Worm (Caenorhabditis elegans) whole organism, early embryonic: ENCODE measurements around the gene snu-23.

ENCODE experiments used
- B0310.2 ChIP-seq: sonication (generic microtip); optimal IDR thresholded peaks from 2 replicates; lab custom pipeline; 2016; ENCODE audit warnings: mild to moderate bottlenecking, missing genetic modification characterization, missing compliant biosample characterization
- F13C5.2 ChIP-seq: sonication (generic microtip); optimal IDR thresholded peaks from 2 replicates; lab custom pipeline; 2017; ENCODE audit warnings: mild to moderate bottlenecking, missing genetic modification characterization, inconsistent platforms, missing compliant biosample characterization
- aly-1 ChIP-seq: sonication (generic microtip); optimal IDR thresholded peaks from 2 replicates; lab custom pipeline; 2016; ENCODE audit warnings: missing genetic modification characterization, missing compliant biosample characterization
- ama-1 ChIP-seq: fragments of 150-350 bp; optimal IDR thresholded peaks from 2 replicates; lab custom pipeline; 2014
- ceh-13 ChIP-seq: fragments of 200-800 bp; sonication (Bioruptor generic); optimal IDR thresholded peaks from 2 replicates; lab custom pipeline; 2018; ENCODE audit warnings: mild to moderate bottlenecking, missing genetic modification characterization, missing compliant biosample characterization
- ceh-36 ChIP-seq: sonication (generic microtip); optimal IDR thresholded peaks from 2 replicates; lab custom pipeline; 2016; ENCODE audit warnings: missing genetic modification characterization, inconsistent platforms, missing compliant biosample characterization
- ets-7 ChIP-seq: sonication (generic microtip); optimal IDR thresholded peaks from 2 replicates; lab custom pipeline; 2016; ENCODE audit warnings: missing genotype, missing genetic modification characterization, missing compliant biosample characterization
- flt-1 ChIP-seq: fragments of 200-800 bp; sonication (Bioruptor generic); IDR thresholded peaks from 2 replicates; pipeline ENCODE4 v1.3.6; 2022; ENCODE audit warnings: missing genetic modification characterization, missing compliant biosample characterization
- hmbx-1 ChIP-seq: sonication (generic microtip); optimal IDR thresholded peaks from 2 replicates; lab custom pipeline; 2016; ENCODE audit warnings: mild to moderate bottlenecking, missing genetic modification characterization, missing compliant biosample characterization
- hmg-4 ChIP-seq: fragments of 200-800 bp; sonication (Bioruptor generic); optimal IDR thresholded peaks from 2 replicates; lab custom pipeline; 2018; ENCODE audit warnings: mild to moderate bottlenecking, missing genetic modification characterization, missing compliant biosample characterization
- hnd-1 ChIP-seq: sonication (generic microtip); optimal IDR thresholded peaks from 2 replicates; lab custom pipeline; 2016; ENCODE audit warnings: missing genetic modification characterization, missing compliant biosample characterization
- pes-1 ChIP-seq: fragments of 200-800 bp; sonication (Bioruptor generic); IDR thresholded peaks from 2 replicates; pipeline ENCODE4 v1.3.6; 2022; ENCODE audit warnings: missing genetic modification reagents, missing genetic modification characterization, missing compliant biosample characterization
- scrt-1 ChIP-seq: fragments of 200-800 bp; sonication (Bioruptor generic); IDR thresholded peaks from 2 replicates; pipeline ENCODE4 v1.3.6; 2022; ENCODE audit warnings: missing genetic modification characterization, missing compliant biosample characterization
- sea-1 ChIP-seq: fragments of 200-800 bp; sonication (Bioruptor generic); conservative IDR thresholded peaks from 2 replicates; pipeline ENCODE4 v1.3.6; 2022; ENCODE audit warnings: missing genetic modification characterization, missing compliant biosample characterization
- tbx-11 ChIP-seq: fragments of 200-800 bp; sonication (Bioruptor generic); IDR thresholded peaks from 2 replicates; pipeline ENCODE4 v1.3.6; 2022; ENCODE audit warnings: missing genetic modification characterization, missing compliant biosample characterization
- tbx-37 ChIP-seq: fragments of 200-800 bp; sonication (Bioruptor generic); conservative IDR thresholded peaks from 2 replicates; pipeline ENCODE4 v1.3.6; 2022; ENCODE audit warnings: missing genetic modification reagents, missing genetic modification characterization, missing compliant biosample characterization
- tra-4 ChIP-seq: sonication (generic microtip); optimal IDR thresholded peaks from 2 replicates; lab custom pipeline; 2017; ENCODE audit warnings: missing genetic modification characterization, missing compliant biosample characterization

snu-23 gene

ce11 chrIII:7736003-7736402 is 33.9 kb downstream of the snu-23 start:
- no peak for TF ChIP-seq F13C5.2
- no peak for TF ChIP-seq ceh-36 (tag; lab: Kevin White, UChicago)
- TF ChIP-seq hmbx-1 (tag; lab: Kevin White, UChicago), result no peak
- TF ChIP-seq ama-1 (lab: Kevin White, UChicago), result no peak
- no peak for TF ChIP-seq tbx-37
- TF ChIP-seq tra-4 (tag; lab: Kevin White, UChicago), result no peak

ce11 chrIII:7734105-7734504 is 35.8 kb downstream of the snu-23 start:
- no peak for TF ChIP-seq hnd-1 (tag; lab: Kevin White, UChicago)
- no peak for TF ChIP-seq hmg-4 (GFP tag; lab: Kevin White, UChicago)

ce11 chrIII:7733563-7733962 is 36.4 kb downstream of the snu-23 start:
- TF ChIP-seq hmg-4 (GFP tag; lab: Kevin White, UChicago) (peak; percentile 38), tra-4 (tag; lab: Kevin White, UChicago) (peak; percentile 10), ceh-13 (no peak), hmbx-1 (tag; lab: Kevin White, UChicago) (no peak)

DNA sequence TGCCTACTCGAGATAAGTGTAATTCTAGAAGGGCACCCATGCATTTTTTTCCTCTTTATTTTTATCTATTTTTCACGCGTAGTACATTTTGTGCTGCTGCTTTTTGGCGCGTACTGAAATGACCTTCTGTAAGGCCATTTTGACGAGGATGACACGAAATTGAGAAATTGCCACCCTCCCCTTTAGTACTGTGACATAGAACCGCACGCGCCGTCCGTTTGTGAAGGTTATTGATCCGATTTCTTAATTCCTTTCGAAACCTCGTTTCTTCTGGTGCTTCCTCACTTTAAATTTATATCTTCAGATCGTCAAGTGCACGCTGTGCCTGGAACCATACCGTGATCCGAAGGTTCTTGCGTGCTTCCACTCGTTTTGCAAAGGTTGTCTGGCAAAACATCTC is 38.8 kb downstream of the snu-23 start:
- TF ChIP-seq tbx-37, result no peak
- no peak for TF ChIP-seq ceh-13
- TF ChIP-seq ama-1 (lab: Kevin White, UChicago), result no peak
- TF ChIP-seq tra-4 (tag; lab: Kevin White, UChicago), result no peak
- TF ChIP-seq pes-1 (GFP tag; lab: Robert Waterston, UW), result no peak
- no peak for TF ChIP-seq tbx-11 (GFP tag; lab: Robert Waterston, UW)
- no peak for TF ChIP-seq flt-1 (GFP tag; lab: Robert Waterston, UW)
- TF ChIP-seq sea-1 (GFP tag; lab: Robert Waterston, UW), result no peak
- no peak for TF ChIP-seq hmg-4 (GFP tag; lab: Kevin White, UChicago)
- no peak for TF ChIP-seq F13C5.2

- TF ChIP-seq scrt-1 (GFP tag; lab: Robert Waterston, UW) (no peak), hmg-4 (GFP tag; lab: Kevin White, UChicago) (peak; percentile 1)
These were observed 39.6 kb downstream of the snu-23 start for ce11 chrIII:7730331-7730730.

- TF ChIP-seq hmg-4 (GFP tag; lab: Kevin White, UChicago) (peak; percentile 44), scrt-1 (GFP tag; lab: Robert Waterston, UW) (no peak)
These were observed 40.3 kb downstream of the snu-23 start, which contains the start of gene ZK112.4 for ce11 chrIII:7729534-7730061. ZK112.4 (minus strand) TSS chrIII:7730011.

- TF ChIP-seq ets-7 (tag; lab: Kevin White, UChicago) (no peak), hnd-1 (tag; lab: Kevin White, UChicago) (no peak), flt-1 (GFP tag; lab: Robert Waterston, UW) (no peak), ceh-36 (tag; lab: Kevin White, UChicago) (no peak), aly-1 (no peak), pes-1 (GFP tag; lab: Robert Waterston, UW) (no peak), F13C5.2 (no peak), hmg-4 (GFP tag; lab: Kevin White, UChicago) (no peak), tra-4 (tag; lab: Kevin White, UChicago) (no peak), hmbx-1 (tag; lab: Kevin White, UChicago) (no peak), scrt-1 (GFP tag; lab: Robert Waterston, UW) (no peak), sea-1 (GFP tag; lab: Robert Waterston, UW) (no peak), tbx-37 (no peak), ceh-13 (no peak), ama-1 (lab: Kevin White, UChicago) (no peak), B0310.2 (tag; lab: Kevin White, UChicago) (no peak), tbx-11 (GFP tag; lab: Robert Waterston, UW) (no peak)
These were observed 40.9 kb downstream of the snu-23 start for ce11 chrIII:7729062-7729461.

DNA sequence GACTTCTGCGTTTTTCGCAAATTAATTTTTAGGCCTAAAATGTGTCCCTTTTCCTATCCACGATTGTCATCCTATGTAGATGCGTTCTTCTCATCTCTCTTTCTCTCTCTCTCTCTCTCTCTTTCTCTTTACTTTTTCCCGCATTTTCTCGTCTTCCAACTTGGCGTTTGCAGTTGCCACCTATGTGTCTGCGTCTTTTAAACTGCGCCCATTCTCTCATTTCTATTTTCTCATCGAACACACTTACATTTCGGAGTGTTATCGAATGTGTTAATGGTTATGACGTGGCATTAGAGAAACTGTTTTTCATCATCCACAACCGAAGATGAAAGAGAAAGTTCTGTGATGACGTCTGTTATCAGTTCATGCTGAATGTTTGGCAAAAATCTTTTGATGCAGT is 41.4 kb downstream of the snu-23 start:
- TF ChIP-seq sea-1 (GFP tag; lab: Robert Waterston, UW) (no peak), tbx-11 (GFP tag; lab: Robert Waterston, UW) (no peak)

ce11 chrIII:7726500-7726899 is 43.4 kb downstream of the snu-23 start:
- no peak for TF ChIP-seq scrt-1 (GFP tag; lab: Robert Waterston, UW)
- no peak for TF ChIP-seq hmg-4 (GFP tag; lab: Kevin White, UChicago)
- no peak for TF ChIP-seq flt-1 (GFP tag; lab: Robert Waterston, UW)
- no peak for TF ChIP-seq aly-1
- TF ChIP-seq sea-1 (GFP tag; lab: Robert Waterston, UW), result no peak
- no peak for TF ChIP-seq hnd-1 (tag; lab: Kevin White, UChicago)
